Worm (Caenorhabditis elegans) whole organism, L4/young adult: ENCODE data around the gene F08G2.4.

Experiments used
- W03F9.2 ChIP-seq: fragments of 150-350 bp; optimal IDR thresholded peaks from 2 replicates; lab custom pipeline; 2014; ENCODE audit warnings: missing biosample characterization, missing genetic modification characterization
- dao-5 ChIP-seq: sonication (generic microtip); optimal IDR thresholded peaks from 2 replicates; lab custom pipeline; 2016; ENCODE audit warnings: missing genotype, missing genetic modification characterization, moderate library complexity, missing compliant biosample characterization
- him-1 ChIP-seq: sonication (generic microtip); optimal IDR thresholded peaks from 2 replicates; lab custom pipeline; 2016; ENCODE audit warnings: missing genotype, missing genetic modification reagents, missing genetic modification characterization, missing compliant biosample characterization

ce11 chrII:13789714-13790113, 40.7 kb upstream of the F08G2.4 start:
- TF ChIP-seq dao-5 (tag; lab: Kevin White, UChicago) (no peak), W03F9.2 (tag; lab: Kevin White, UChicago) (no peak), him-1 (tag; lab: Kevin White, UChicago) (no peak)
